Worm (Caenorhabditis elegans) whole organism, young adult: ENCODE measurements around the gene F32D8.3.

Experiments
- C06A6.2 ChIP-seq: fragments of 200-800 bp; sonication (Bioruptor generic); conservative IDR thresholded peaks from 2 replicates; pipeline ENCODE4 v1.3.6; 2022; ENCODE audit warnings: missing genetic modification characterization, missing compliant biosample characterization
- F22D6.2 ChIP-seq: sonication (generic microtip); optimal IDR thresholded peaks from 2 replicates; lab custom pipeline; 2016; ENCODE audit warnings: mild to moderate bottlenecking, missing genetic modification characterization, missing compliant biosample characterization
- F23B12.7 ChIP-seq: sonication (generic microtip); optimal IDR thresholded peaks from 2 replicates; lab custom pipeline; 2017; ENCODE audit warnings: missing genetic modification characterization, mild to moderate bottlenecking, missing compliant biosample characterization, antibody characterized with exemption, moderate library complexity; ENCODE audit not compliant: insufficient read depth
- F33H1.4 ChIP-seq: fragments of 200-800 bp; sonication (Bioruptor generic); IDR thresholded peaks from 2 replicates; pipeline ENCODE4 v1.3.6; 2022; ENCODE audit warnings: missing genetic modification reagents, missing genetic modification characterization, missing compliant biosample characterization
- T07F8.4 ChIP-seq: sonication (generic microtip); optimal IDR thresholded peaks from 2 replicates; lab custom pipeline; 2016; ENCODE audit warnings: mild to moderate bottlenecking, missing genetic modification characterization, moderate library complexity, missing compliant biosample characterization
- Y56A3A.18 ChIP-seq: fragments of 200-800 bp; sonication (Bioruptor generic); IDR thresholded peaks from 2 replicates; pipeline ENCODE4 v1.3.6; 2022; ENCODE audit warnings: missing genetic modification reagents, missing genetic modification characterization, missing compliant biosample characterization
- Y95B8A.8 ChIP-seq: fragments of 200-800 bp; sonication (Bioruptor generic); IDR thresholded peaks from 2 replicates; pipeline ENCODE4 v1.3.6; 2022; ENCODE audit warnings: missing genetic modification reagents, missing genetic modification characterization, missing compliant biosample characterization
- ZK185.1 ChIP-seq: sonication (generic microtip); optimal IDR thresholded peaks from 2 replicates; lab custom pipeline; 2016; ENCODE audit warnings: mild to moderate bottlenecking, missing genetic modification characterization, missing compliant biosample characterization; ENCODE audit not compliant: poor library complexity, severe bottlenecking
- aptf-2 ChIP-seq: fragments of 200-800 bp; sonication (Bioruptor generic); conservative IDR thresholded peaks from 2 replicates; pipeline ENCODE4 v1.3.6; 2022; ENCODE audit warnings: missing genetic modification reagents, missing genetic modification characterization, missing compliant biosample characterization
- ccch-3 ChIP-seq: fragments of 200-800 bp; sonication (Bioruptor generic); optimal IDR thresholded peaks from 2 replicates; lab custom pipeline; 2018; ENCODE audit warnings: mild to moderate bottlenecking, missing genetic modification characterization, missing compliant biosample characterization
- cebp-1 ChIP-seq, 2 experiments: fragments of 200-800 bp in 1 of 2; sonication (Bioruptor generic) in 1 of 2; sonication (generic microtip) in 1 of 2; IDR thresholded peaks in 1 of 2; optimal IDR thresholded peaks in 1 of 2; 2 replicates each; pipeline versions ENCODE4 v1.3.6 to Lab custom; 2017 to 2022; ENCODE audit warnings: missing compliant biosample characterization in 2 of 2, missing genetic modification characterization in 2 of 2, mild to moderate bottlenecking in 1 of 2, missing genetic modification reagents in 1 of 2, moderate library complexity in 1 of 2
- ceh-100 ChIP-seq: fragments of 200-800 bp; sonication (Bioruptor generic); IDR thresholded peaks from 2 replicates; pipeline ENCODE4 v1.3.6; 2022; ENCODE audit warnings: missing genetic modification reagents, missing genetic modification characterization, missing compliant biosample characterization
- dox-1 ChIP-seq: fragments of 200-800 bp; sonication (Bioruptor generic); IDR thresholded peaks from 2 replicates; pipeline ENCODE4 v1.3.6; 2022; ENCODE audit warnings: missing genetic modification reagents, missing genetic modification characterization, missing compliant biosample characterization
- efl-1 ChIP-seq: fragments of 150-350 bp; optimal IDR thresholded peaks from 2 replicates; lab custom pipeline; 2014; ENCODE audit warnings: missing biosample characterization, missing genetic modification reagents, missing genetic modification characterization
- egl-44 ChIP-seq: fragments of 200-800 bp; sonication (Bioruptor generic); IDR thresholded peaks from 2 replicates; pipeline ENCODE4 v1.3.6; 2022; ENCODE audit warnings: missing genetic modification reagents, missing genetic modification characterization, missing compliant biosample characterization
- egrh-3 ChIP-seq: fragments of 200-800 bp; sonication (Bioruptor generic); IDR thresholded peaks from 2 replicates; pipeline ENCODE4 v1.3.6; 2022; ENCODE audit warnings: missing genetic modification reagents, missing genetic modification characterization, missing compliant biosample characterization
- fkh-3 ChIP-seq: sonication (generic microtip); optimal IDR thresholded peaks from 2 replicates; lab custom pipeline; 2016; ENCODE audit warnings: mild to moderate bottlenecking, missing genetic modification characterization, missing compliant biosample characterization
- him-1 ChIP-seq: sonication (generic microtip); optimal IDR thresholded peaks from 2 replicates; lab custom pipeline; 2016; ENCODE audit warnings: missing genotype, missing genetic modification reagents, missing genetic modification characterization, missing compliant biosample characterization
- hmg-1.2 ChIP-seq: fragments of 200-800 bp; sonication (Bioruptor generic); IDR thresholded peaks from 2 replicates; pipeline ENCODE4 v1.3.6; 2022; ENCODE audit warnings: missing genetic modification reagents, missing genetic modification characterization, missing compliant biosample characterization
- let-607 ChIP-seq, 2 experiments: fragments of 200-800 bp in 1 of 2; sonication (Bioruptor generic) in 1 of 2; sonication (generic microtip) in 1 of 2; optimal IDR thresholded peaks; 2 replicates each; lab custom pipeline; 2016 to 2018; ENCODE audit warnings: mild to moderate bottlenecking in 2 of 2, missing compliant biosample characterization in 2 of 2, missing genetic modification characterization in 2 of 2, moderate library complexity in 2 of 2, missing genotype in 1 of 2
- lin-35 ChIP-seq, 3 experiments: fragments of 150-350 bp in 2 of 3; sonication (generic microtip) in 1 of 3; optimal IDR thresholded peaks; 2 replicates each; lab custom pipeline; 2014 to 2018; ENCODE audit warnings: missing biosample characterization in 3 of 3, missing genetic modification characterization in 3 of 3, missing genetic modification reagents in 3 of 3
- lin-40 ChIP-seq: sonication (generic microtip); optimal IDR thresholded peaks from 2 replicates; lab custom pipeline; 2016; ENCODE audit warnings: missing genetic modification characterization, mild to moderate bottlenecking, missing compliant biosample characterization, missing genotype, missing genetic modification reagents
- lsl-1 ChIP-seq: fragments of 200-800 bp; sonication (Bioruptor generic); optimal IDR thresholded peaks from 2 replicates; lab custom pipeline; 2018; ENCODE audit warnings: mild to moderate bottlenecking, missing genetic modification characterization, moderate library complexity, missing compliant biosample characterization
- madf-10 ChIP-seq: sonication (generic microtip); optimal IDR thresholded peaks from 2 replicates; lab custom pipeline; 2016; ENCODE audit warnings: mild to moderate bottlenecking, missing genetic modification characterization, missing compliant biosample characterization
- madf-3 ChIP-seq: fragments of 200-800 bp; sonication (Bioruptor generic); IDR thresholded peaks from 2 replicates; pipeline ENCODE4 v1.3.6; 2022; ENCODE audit warnings: missing genetic modification reagents, missing genetic modification characterization, missing compliant biosample characterization
- madf-6 ChIP-seq: fragments of 200-800 bp; sonication (Bioruptor generic); IDR thresholded peaks from 2 replicates; pipeline ENCODE4 v1.3.6; 2022; ENCODE audit warnings: missing genetic modification reagents, missing genetic modification characterization, missing compliant biosample characterization
- mcd-1 ChIP-seq: fragments of 200-800 bp; sonication (Bioruptor generic); IDR thresholded peaks from 2 replicates; pipeline ENCODE4 v1.3.6; 2022; ENCODE audit warnings: missing genetic modification reagents, missing genetic modification characterization, missing compliant biosample characterization
- mes-4 ChIP-seq: sonication (generic microtip); optimal IDR thresholded peaks from 2 replicates; lab custom pipeline; 2016; ENCODE audit warnings: missing genotype, missing genetic modification characterization, missing compliant biosample characterization
- nfya-2 ChIP-seq: fragments of 200-800 bp; sonication (Bioruptor generic); IDR thresholded peaks from 2 replicates; pipeline ENCODE4 v1.3.6; 2022; ENCODE audit warnings: missing genetic modification reagents, missing genetic modification characterization, missing compliant biosample characterization
- nfyb-1 ChIP-seq: fragments of 200-800 bp; sonication (Bioruptor generic); IDR thresholded peaks from 2 replicates; pipeline ENCODE4 v1.3.6; 2022; ENCODE audit warnings: missing genetic modification reagents, missing genetic modification characterization, missing compliant biosample characterization
- nhr-80 ChIP-seq: sonication (generic microtip); optimal IDR thresholded peaks from 2 replicates; lab custom pipeline; 2016; ENCODE audit warnings: missing genetic modification characterization, missing compliant biosample characterization
- pbrm-1 ChIP-seq: fragments of 200-800 bp; sonication (Bioruptor generic); IDR thresholded peaks from 2 replicates; pipeline ENCODE4 v1.3.6; 2022; ENCODE audit warnings: missing genetic modification reagents, missing genetic modification characterization, missing compliant biosample characterization
- pha-4 ChIP-seq: fragments of 150-350 bp; sonication (generic microtip); optimal IDR thresholded peaks from 2 replicates; lab custom pipeline; 2014; ENCODE audit warnings: missing biosample characterization, missing genetic modification reagents, missing genetic modification characterization
- rcor-1 ChIP-seq: fragments of 200-800 bp; sonication (Bioruptor generic); IDR thresholded peaks from 2 replicates; pipeline ENCODE4 v1.3.6; 2022; ENCODE audit warnings: missing genetic modification reagents, missing genetic modification characterization, missing compliant biosample characterization
- repo-1 ChIP-seq: sonication (generic microtip); optimal IDR thresholded peaks from 2 replicates; lab custom pipeline; 2017; ENCODE audit warnings: mild to moderate bottlenecking, missing genetic modification characterization, missing compliant biosample characterization
- snpc-3.4 ChIP-seq: sonication (generic microtip); optimal IDR thresholded peaks from 2 replicates; lab custom pipeline; 2017; ENCODE audit warnings: missing genetic modification characterization, mild to moderate bottlenecking, missing compliant biosample characterization, antibody characterized with exemption, moderate library complexity, missing genotype, missing genetic modification reagents
- snpc-4 ChIP-seq, 5 experiments: fragments of 150-350 bp in 1 of 5; sonication (generic microtip) in 4 of 5; optimal IDR thresholded peaks; 2 replicates each; lab custom pipeline; 2014 to 2018; ENCODE audit warnings: missing genetic modification characterization in 5 of 5, missing biosample characterization in 3 of 5, antibody characterized with exemption in 2 of 5, mild to moderate bottlenecking in 2 of 5, missing compliant biosample characterization in 2 of 5, missing genotype in 2 of 5, moderate library complexity in 2 of 5, missing genetic modification reagents in 1 of 5
- tbp1 ChIP-seq: fragments of 200-800 bp; sonication (Bioruptor generic); optimal IDR thresholded peaks from 2 replicates; lab custom pipeline; 2018; ENCODE audit warnings: mild to moderate bottlenecking, missing genetic modification characterization, missing compliant biosample characterization
- unc-130 ChIP-seq: sonication (generic microtip); optimal IDR thresholded peaks from 2 replicates; lab custom pipeline; 2016; ENCODE audit warnings: missing genetic modification reagents, missing genetic modification characterization, missing compliant biosample characterization
- zfh-2 ChIP-seq: fragments of 200-800 bp; sonication (Bioruptor generic); conservative IDR thresholded peaks from 2 replicates; pipeline ENCODE4 v1.3.6; 2022; ENCODE audit warnings: missing genetic modification reagents, missing genetic modification characterization, missing compliant biosample characterization
- ztf-18 ChIP-seq: sonication (generic microtip); optimal IDR thresholded peaks from 2 replicates; lab custom pipeline; 2016; ENCODE audit warnings: missing genotype, mild to moderate bottlenecking, missing genetic modification characterization, missing compliant biosample characterization
- ztf-25 ChIP-seq: fragments of 200-800 bp; sonication (Bioruptor generic); IDR thresholded peaks from 2 replicates; pipeline ENCODE4 v1.3.6; 2022; ENCODE audit warnings: missing genetic modification reagents, missing genetic modification characterization, missing compliant biosample characterization
- ztf-28 ChIP-seq: fragments of 200-800 bp; sonication (Bioruptor generic); IDR thresholded peaks from 2 replicates; pipeline ENCODE4 v1.3.6; 2022; ENCODE audit warnings: missing genetic modification reagents, missing genetic modification characterization, missing compliant biosample characterization

Gene F32D8.3

ce11 chrV:10893510-10894128, 7.0 kb downstream of the F32D8.3 start, which contains the start of gene F32D8.4:
Gene F32D8.4 (minus strand): TSS chrV:10893560.
- TF ChIP-seq madf-10 (tag; lab: Kevin White, UChicago), result no peak
- TF ChIP-seq fkh-3 (tag; lab: Kevin White, UChicago), result no peak
- TF ChIP-seq zfh-2 (GFP tag; lab: Robert Waterston, UW), result no peak
- no peak for TF ChIP-seq mes-4 (tag; lab: Kevin White, UChicago)
- TF ChIP-seq egrh-3 (GFP tag; lab: Robert Waterston, UW), result no peak
- no peak for TF ChIP-seq T07F8.4 (tag; lab: Kevin White, UChicago)
- TF ChIP-seq ceh-100 (GFP tag; lab: Robert Waterston, UW), result no peak
- no peak for TF ChIP-seq him-1 (tag; lab: Kevin White, UChicago)
- TF ChIP-seq ztf-28, result no peak

ce11 chrV:10894601-10895000, 8.0 kb downstream of the F32D8.3 start, which contains the start of the genes F32D8.14 and F32D8.5:
Gene F32D8.14 (minus strand): TSS chrV:10894788.
Gene F32D8.5 (plus strand): TSS chrV:10894800.
- 0 out of 2 replicates have a peak, but pooled peaks have one; percentile 38 for TF ChIP-seq Y56A3A.18 (GFP tag; lab: Robert Waterston, UW)
- TF ChIP-seq nfya-2 (GFP tag; lab: Robert Waterston, UW), result no peak
- no peak for TF ChIP-seq F23B12.7 (tag; lab: Kevin White, UChicago)
- 0 out of 2 replicates have a peak, but pooled peaks have one; percentile 25 for TF ChIP-seq C06A6.2 (GFP tag; lab: Robert Waterston, UW)
- TF ChIP-seq madf-10 (tag; lab: Kevin White, UChicago), result peak; percentile 35
- TF ChIP-seq nhr-80, result peak; percentile 32
- no peak for TF ChIP-seq snpc-4 (GFP tag; optimal IDR thresholded peaks at IDR 0.05; lab: Kevin White, UChicago)
- peak in 2 of 4 experiments; percentile 55 to 68 for TF ChIP-seq snpc-4 (tag; optimal IDR thresholded peaks at IDR 0.05; lab: Kevin White, UChicago)
- 0 out of 2 replicates have a peak, but pooled peaks have one; percentile 38 for TF ChIP-seq madf-3
- 0 out of 2 replicates have a peak, but pooled peaks have one; percentile 17 for TF ChIP-seq ztf-25 (GFP tag; lab: Robert Waterston, UW)
- peak; percentile 8 for TF ChIP-seq ccch-3 (GFP tag; lab: Kevin White, UChicago)
- TF ChIP-seq pha-4 (tag; lab: Kevin White, UChicago), result no peak
- TF ChIP-seq ztf-18, result peak; percentile 51
- TF ChIP-seq let-607 (tag; optimal IDR thresholded peaks at IDR 0.05; lab: Kevin White, UChicago), result peak; percentile 77 to 93
- TF ChIP-seq egl-44, result no peak
- peak; percentile 92 for TF ChIP-seq mcd-1 (GFP tag; lab: Robert Waterston, UW)
- peak; percentile 13 for TF ChIP-seq repo-1 (tag; lab: Kevin White, UChicago)
- peak; percentile 43 for TF ChIP-seq efl-1 (GFP tag; lab: Kevin White, UChicago)
- peak; percentile 28; the same call in 1 of the 2 replicates for TF ChIP-seq F33H1.4 (GFP tag; lab: Robert Waterston, UW)
- peak; percentile 48; the same call in 1 of the 2 replicates for TF ChIP-seq hmg-1.2 (GFP tag; lab: Robert Waterston, UW)
- peak; percentile 43 for TF ChIP-seq tbp1 (GFP tag; lab: Kevin White, UChicago)
- no peak for TF ChIP-seq Y95B8A.8 (GFP tag; lab: Robert Waterston, UW)
- peak; percentile 53 for TF ChIP-seq lin-40 (tag; lab: Kevin White, UChicago)
- TF ChIP-seq F22D6.2 (tag; lab: Kevin White, UChicago), result no peak
- 0 out of 2 replicates have a peak, but pooled peaks have one; percentile 49 for TF ChIP-seq rcor-1 (GFP tag; lab: Robert Waterston, UW)
- TF ChIP-seq madf-6 (GFP tag; lab: Robert Waterston, UW), result peak; percentile 53; the same call in 1 of the 2 replicates
- TF ChIP-seq lin-35 (GFP tag; optimal IDR thresholded peaks at IDR 0.05; lab: Kevin White, UChicago), result peak in 1 of 3 experiments; percentile 76
- peak; percentile 81 for TF ChIP-seq dox-1 (GFP tag; lab: Robert Waterston, UW)
- 0 out of 2 replicates have a peak, but pooled peaks have one; percentile 9 for TF ChIP-seq aptf-2 (GFP tag; lab: Robert Waterston, UW)
- peak; percentile 70 for TF ChIP-seq snpc-3.4
- TF ChIP-seq ztf-28, result peak; percentile 83; the same call in 1 of the 2 replicates
- TF ChIP-seq lsl-1 (GFP tag; lab: Kevin White, UChicago), result peak; percentile 30
- TF ChIP-seq nfyb-1 (GFP tag; lab: Robert Waterston, UW), result 0 out of 2 replicates have a peak, but pooled peaks have one; percentile 36
- peak; percentile 5 for TF ChIP-seq T07F8.4 (tag; lab: Kevin White, UChicago)
- TF ChIP-seq cebp-1 (GFP tag; IDR thresholded peaks at IDR 0.05; lab: Robert Waterston, UW), result no peak
- TF ChIP-seq cebp-1 (tag; optimal IDR thresholded peaks at IDR 0.05; lab: Kevin White, UChicago), result peak; percentile 56
- TF ChIP-seq ZK185.1, result peak; percentile 85
- peak; percentile 62 for TF ChIP-seq pbrm-1 (GFP tag; lab: Robert Waterston, UW)
- peak; percentile 39 for TF ChIP-seq unc-130 (GFP tag; lab: Kevin White, UChicago)
